Fruit fly (Drosophila melanogaster): Measurements from ENCODE around the gene Oat.

Gene Oat

dm6 chr3L:19635478-19635996, 14.1 kb downstream of the Oat start, which contains the start of gene wnd:
wnd (minus strand) TSS chr3L:19635783.
- TF ChIP-seq CG9705 (GFP tag; optimal IDR thresholded peaks at IDR 0.05) (no peak), OdsH (GFP tag; optimal IDR thresholded peaks at IDR 0.05) (no peak), HLH106 (tag; optimal IDR thresholded peaks at IDR 0.05) (no peak), br (GFP tag; optimal IDR thresholded peaks at IDR 0.05) (peak; percentile 9), Dif (GFP tag; optimal IDR thresholded peaks at IDR 0.05; ENCODE audit: partially characterized antibody) (peak; percentile 93), dmrt93B (GFP tag; optimal IDR thresholded peaks at IDR 0.05) (no peak), CG32264 (GFP tag; optimal IDR thresholded peaks at IDR 0.05) (no peak), Vsx2 (GFP tag; optimal IDR thresholded peaks at IDR 0.05; ENCODE audit: partially characterized antibody) (peak; percentile 94), Hr78 (GFP tag; optimal IDR thresholded peaks at IDR 0.05) (no peak), Rel (GFP tag; optimal IDR thresholded peaks at IDR 0.05) (peak; percentile 16), Rel (tag; optimal IDR thresholded peaks at IDR 0.05) (no peak), dl (GFP tag; optimal IDR thresholded peaks at IDR 0.05; ENCODE audit: insufficient read depth in 1 of 2, partially characterized antibody in 2 of 2) (peak; percentile 81 to 88), dsf (GFP tag; optimal IDR thresholded peaks at IDR 0.05; ENCODE audit: borderline replicate concordance) (no peak), Abd-B (GFP tag; optimal IDR thresholded peaks at IDR 0.05) (no peak), lola (GFP tag; optimal IDR thresholded peaks at IDR 0.05) (no peak), sage (GFP tag; optimal IDR thresholded peaks at IDR 0.05) (peak; percentile 56), jim (GFP tag; optimal IDR thresholded peaks at IDR 0.05) (no peak), psq (GFP tag; optimal IDR thresholded peaks at IDR 0.05) (peak; percentile 82), CrebA (GFP tag; optimal IDR thresholded peaks at IDR 0.05; ENCODE audit: borderline replicate concordance) (peak; percentile 40), N (GFP tag; optimal IDR thresholded peaks at IDR 0.05) (no peak), fru (GFP tag; optimal IDR thresholded peaks at IDR 0.05) (no peak), ey (GFP tag; optimal IDR thresholded peaks at IDR 0.05) (no peak), tai (GFP tag; optimal IDR thresholded peaks at IDR 0.05) (no peak), usp (GFP tag; optimal IDR thresholded peaks at IDR 0.05) (no peak)

dm6 chr3L:19634788-19635448, 14.7 kb downstream of the Oat start:
- TF ChIP-seq Hr83 (GFP tag; optimal IDR thresholded peaks at IDR 0.05; ENCODE audit: poor library complexity, severe bottlenecking) (no peak), dmrt93B (GFP tag; optimal IDR thresholded peaks at IDR 0.05) (no peak), ey (GFP tag; optimal IDR thresholded peaks at IDR 0.05) (no peak), rgr (GFP tag; optimal IDR thresholded peaks at IDR 0.05) (peak; percentile 31), sv (GFP tag; optimal IDR thresholded peaks at IDR 0.05) (no peak), woc (GFP tag; optimal IDR thresholded peaks at IDR 0.05) (peak; percentile 11), h (GFP tag; optimal IDR thresholded peaks at IDR 0.05) (peak; percentile 32), Dfd (GFP tag; optimal IDR thresholded peaks at IDR 0.05) (peak; percentile 75), Myc (optimal IDR thresholded peaks at IDR 0.05) (no peak), Jra (GFP tag; optimal IDR thresholded peaks at IDR 0.05) (no peak), OdsH (GFP tag; optimal IDR thresholded peaks at IDR 0.05) (peak; percentile 57), brk (GFP tag; optimal IDR thresholded peaks at IDR 0.05) (peak; percentile 33), foxo (GFP tag; optimal IDR thresholded peaks at IDR 0.05) (peak in 1 of 2 experiments; percentile 78), Rel (GFP tag; optimal IDR thresholded peaks at IDR 0.05) (no peak), Rel (tag; optimal IDR thresholded peaks at IDR 0.05) (peak; percentile 14), tai (GFP tag; optimal IDR thresholded peaks at IDR 0.05) (peak; percentile 25), Dif (GFP tag; optimal IDR thresholded peaks at IDR 0.05; ENCODE audit: partially characterized antibody) (no peak), fru (GFP tag; optimal IDR thresholded peaks at IDR 0.05) (peak; percentile 63), HLH106 (tag; optimal IDR thresholded peaks at IDR 0.05) (peak; percentile 63), psq (GFP tag; optimal IDR thresholded peaks at IDR 0.05) (peak; percentile 91), Hr78 (GFP tag; optimal IDR thresholded peaks at IDR 0.05) (no peak), Sp1 (GFP tag; optimal IDR thresholded peaks at IDR 0.05) (peak; percentile 84)
